Worm (Caenorhabditis elegans) whole organism, mixed stage, embryonic: Measurements from ENCODE around the gene C24A3.9.

Source experiments
- ceh-83 ChIP-seq: fragments of 200-800 bp; sonication (Bioruptor generic); optimal IDR thresholded peaks from 2 replicates; lab custom pipeline; 2018; ENCODE audit warnings: mild to moderate bottlenecking, missing genetic modification characterization, missing compliant biosample characterization
- ztf-11 ChIP-seq: fragments of 150-350 bp; optimal IDR thresholded peaks from 2 replicates; lab custom pipeline; 2014; ENCODE audit warnings: missing biosample characterization, missing genetic modification characterization

- TF ChIP-seq ceh-83 (GFP tag; lab: Kevin White, UChicago) (no peak), ztf-11 (tag; lab: Kevin White, UChicago) (no peak)
These were observed 47.0 kb upstream of the C24A3.9 start, which contains the start of gene F47E1.2 for ce11 chrX:9057352-9057751.
